Worm (Caenorhabditis elegans): ENCODE measurements around the gene R09H10.1.

The R09H10.1 gene

ce11 chrIV:10628724-10629123 lies 28.6 kb downstream of the R09H10.1 start, which contains the start of gene R09H10.5 (continued):
- no peak for TF ChIP-seq nhr-102 (tag; optimal IDR thresholded peaks at IDR 0.05)
- TF ChIP-seq cey-2 (tag; optimal IDR thresholded peaks at IDR 0.05; ENCODE audit: borderline replicate concordance, insufficient read depth) = no peak
- no peak for TF ChIP-seq fkh-10 (GFP tag; optimal IDR thresholded peaks at IDR 0.05)
- peak; percentile 42 for TF ChIP-seq hlh-11 (tag; optimal IDR thresholded peaks at IDR 0.05)
- TF ChIP-seq nhr-41 (GFP tag; IDR thresholded peaks at IDR 0.05) = no peak
- TF ChIP-seq ceh-82 (tag; optimal IDR thresholded peaks at IDR 0.05) = no peak
- no peak for TF ChIP-seq ztf-7 (tag; optimal IDR thresholded peaks at IDR 0.05)
- TF ChIP-seq aly-2 (tag; optimal IDR thresholded peaks at IDR 0.05) = no peak
- peak; percentile 84 for TF ChIP-seq ceh-20 (GFP tag; IDR thresholded peaks at IDR 0.05)
- TF ChIP-seq nhr-111 (GFP tag; optimal IDR thresholded peaks at IDR 0.05) = no peak
- TF ChIP-seq php-3 (GFP tag; IDR thresholded peaks at IDR 0.05) = peak; percentile 98
- TF ChIP-seq lir-3 (tag; optimal IDR thresholded peaks at IDR 0.05) = no peak
- TF ChIP-seq hmg-1.1 (GFP tag; IDR thresholded peaks at IDR 0.05) = no peak
- no peak for TF ChIP-seq zfp-3 (GFP tag; conservative IDR thresholded peaks at IDR 0.05)
- TF ChIP-seq Y48G9A.11 (GFP tag; IDR thresholded peaks at IDR 0.05) = no peak
- no peak for TF ChIP-seq F26F4.8 (GFP tag; conservative IDR thresholded peaks at IDR 0.05)
- TF ChIP-seq T26A8.4 (GFP tag; IDR thresholded peaks at IDR 0.05) = no peak
- TF ChIP-seq unc-39 (tag; optimal IDR thresholded peaks at IDR 0.05) = no peak
- no peak for TF ChIP-seq nhr-6 (tag; optimal IDR thresholded peaks at IDR 0.05)
- TF ChIP-seq mes-2 (tag; optimal IDR thresholded peaks at IDR 0.05; ENCODE audit: poor library complexity, severe bottlenecking) = no peak
- TF ChIP-seq lin-1 (GFP tag; IDR thresholded peaks at IDR 0.05) = no peak
- TF ChIP-seq nhr-76 (tag; optimal IDR thresholded peaks at IDR 0.05) = no peak

- TF ChIP-seq nhr-48 (tag; optimal IDR thresholded peaks at IDR 0.05) = peak; percentile 61
- peak; percentile 30 for TF ChIP-seq nhr-77 (tag; optimal IDR thresholded peaks at IDR 0.05)
- no peak for TF ChIP-seq nhr-25 (tag; optimal IDR thresholded peaks at IDR 0.05; ENCODE audit: borderline replicate concordance, insufficient read depth)
- TF ChIP-seq ZK546.5 (tag; optimal IDR thresholded peaks at IDR 0.05) = no peak
- TF ChIP-seq nhr-11 (tag; optimal IDR thresholded peaks at IDR 0.05) = no peak
- TF ChIP-seq unc-62 (GFP tag; optimal IDR thresholded peaks at IDR 0.05 in 1 of 2) = no peak
- no peak for TF ChIP-seq unc-62 (tag; optimal IDR thresholded peaks at IDR 0.05)
- no peak for TF ChIP-seq tag-97 (GFP tag; IDR thresholded peaks at IDR 0.05)
- no peak for TF ChIP-seq nhr-76 (tag; optimal IDR thresholded peaks at IDR 0.05)
- no peak for TF ChIP-seq zip-2 (tag; optimal IDR thresholded peaks at IDR 0.05)
- TF ChIP-seq snpc-1.2 (GFP tag; IDR thresholded peaks at IDR 0.05) = no peak
- peak; percentile 76 for TF ChIP-seq ceh-20 (GFP tag; IDR thresholded peaks at IDR 0.05)
- TF ChIP-seq aha-1 (tag) = peak; percentile 20
- TF ChIP-seq nhr-42 (GFP tag; IDR thresholded peaks at IDR 0.05) = no peak
- peak; percentile 35 for TF ChIP-seq pqm-1 (tag; optimal IDR thresholded peaks at IDR 0.05)
- TF ChIP-seq nhr-102 (tag; optimal IDR thresholded peaks at IDR 0.05) = no peak
- no peak for TF ChIP-seq nhr-237 (tag; optimal IDR thresholded peaks at IDR 0.05)
- no peak for TF ChIP-seq F10B5.3 (tag; optimal IDR thresholded peaks at IDR 0.05)
- TF ChIP-seq ces-1 (GFP tag; optimal IDR thresholded peaks at IDR 0.05) = no peak
- TF ChIP-seq spr-3 (GFP tag; optimal IDR thresholded peaks at IDR 0.05) = no peak
- TF ChIP-seq egl-27 (tag; optimal IDR thresholded peaks at IDR 0.05) = no peak
- TF ChIP-seq fkh-10 (GFP tag; optimal IDR thresholded peaks at IDR 0.05) = no peak
- no peak for TF ChIP-seq zip-11 (GFP tag; IDR thresholded peaks at IDR 0.05)
- peak; percentile 53 for TF ChIP-seq T20F7.1 (GFP tag; optimal IDR thresholded peaks at IDR 0.05)
- TF ChIP-seq dmd-6 (GFP tag; IDR thresholded peaks at IDR 0.05) = peak; percentile 80
- no peak for TF ChIP-seq ztf-7 (tag; optimal IDR thresholded peaks at IDR 0.05)
- peak; percentile 54 for TF ChIP-seq nhr-28 (tag; optimal IDR thresholded peaks at IDR 0.05)
- TF ChIP-seq cey-2 (tag; optimal IDR thresholded peaks at IDR 0.05; ENCODE audit: borderline replicate concordance, insufficient read depth) = peak; percentile 32
- TF ChIP-seq saeg-2 (GFP tag; IDR thresholded peaks at IDR 0.05) = no peak
- TF ChIP-seq set-16 (GFP tag; IDR thresholded peaks at IDR 0.05) = no peak
- TF ChIP-seq fos-1 (tag; optimal IDR thresholded peaks at IDR 0.05) = no peak
- no peak for TF ChIP-seq ceh-82 (tag; optimal IDR thresholded peaks at IDR 0.05)
- no peak for TF ChIP-seq zfp-2 (tag; optimal IDR thresholded peaks at IDR 0.05)
- peak; percentile 58 for TF ChIP-seq dve-1 (tag; optimal IDR thresholded peaks at IDR 0.05; ENCODE audit: insufficient read depth)
- peak; percentile 69 for TF ChIP-seq hlh-11 (tag; optimal IDR thresholded peaks at IDR 0.05)
- no peak for TF ChIP-seq lin-1 (GFP tag; IDR thresholded peaks at IDR 0.05)
- TF ChIP-seq snpc-4 (tag; optimal IDR thresholded peaks at IDR 0.05) = no peak
Measured at ce11 chrIV:10630953-10631554, 31.0 kb downstream of the R09H10.1 start, which contains the start of gene F56C4.4. F56C4.4 (minus strand) TSS chrIV:10631267.

Data from whole organism, L4 larva.